Worm (Caenorhabditis elegans) whole organism, late embryonic: ENCODE results near the gene Y45F3A.4.

Source experiments
- ama-1 ChIP-seq: fragments of 150-350 bp; optimal IDR thresholded peaks from 2 replicates; lab custom pipeline; 2014
- ceh-14 ChIP-seq: sonication (generic microtip); optimal IDR thresholded peaks from 2 replicates; lab custom pipeline; 2016; ENCODE audit warnings: missing genotype, missing genetic modification characterization, missing compliant biosample characterization
- ceh-34 ChIP-seq: sonication (generic microtip); optimal IDR thresholded peaks from 2 replicates; lab custom pipeline; 2016; ENCODE audit warnings: mild to moderate bottlenecking, missing genetic modification characterization, missing compliant biosample characterization
- ets-4 ChIP-seq: sonication (generic microtip); optimal IDR thresholded peaks from 2 replicates; lab custom pipeline; 2016; ENCODE audit warnings: missing genetic modification characterization, missing compliant biosample characterization
- fkh-10 ChIP-seq: fragments of 150-350 bp; optimal IDR thresholded peaks from 2 replicates; lab custom pipeline; 2014; ENCODE audit warnings: missing biosample characterization, missing genetic modification reagents, missing genetic modification characterization
- hlh-30 ChIP-seq: sonication (generic microtip); optimal IDR thresholded peaks from 2 replicates; lab custom pipeline; 2017; ENCODE audit warnings: antibody characterized with exemption, missing genetic modification characterization, missing compliant biosample characterization; ENCODE audit not compliant: insufficient read depth
- lin-11 ChIP-seq: fragments of 200-800 bp; sonication (Bioruptor generic); optimal IDR thresholded peaks from 2 replicates; lab custom pipeline; 2018; ENCODE audit warnings: mild to moderate bottlenecking, missing genetic modification characterization, missing compliant biosample characterization
- madf-2 ChIP-seq: sonication (generic microtip); optimal IDR thresholded peaks from 2 replicates; lab custom pipeline; 2017; ENCODE audit warnings: missing genetic modification characterization, missing compliant biosample characterization
- nfya-1 ChIP-seq: sonication (generic microtip); optimal IDR thresholded peaks from 2 replicates; lab custom pipeline; 2017; ENCODE audit warnings: missing genetic modification characterization, mild to moderate bottlenecking, missing compliant biosample characterization, antibody characterized with exemption, moderate library complexity
- nhr-11 ChIP-seq: fragments of 150-350 bp; optimal IDR thresholded peaks from 2 replicates; lab custom pipeline; 2014; ENCODE audit warnings: missing biosample characterization, missing genetic modification characterization
- pat-9 ChIP-seq: fragments of 200-800 bp; sonication (Bioruptor generic); optimal IDR thresholded peaks from 2 replicates; lab custom pipeline; 2018; ENCODE audit warnings: mild to moderate bottlenecking, missing genetic modification characterization, moderate library complexity, missing compliant biosample characterization
- sox-4 ChIP-seq: sonication (generic microtip); optimal IDR thresholded peaks from 2 replicates; lab custom pipeline; 2017; ENCODE audit warnings: mild to moderate bottlenecking, missing genetic modification characterization, inconsistent platforms, missing compliant biosample characterization

- TF ChIP-seq ama-1 (lab: Kevin White, UChicago), result no peak
- peak; percentile 65 for TF ChIP-seq pat-9 (tag; lab: Kevin White, UChicago)
- TF ChIP-seq hlh-30 (tag; lab: Kevin White, UChicago), result peak; percentile 40
- TF ChIP-seq madf-2, result peak; percentile 63
- TF ChIP-seq ceh-34 (tag; lab: Kevin White, UChicago), result peak; percentile 41
- TF ChIP-seq ets-4 (tag; lab: Kevin White, UChicago), result no peak
- no peak for TF ChIP-seq fkh-10 (GFP tag; lab: Kevin White, UChicago)
- TF ChIP-seq nfya-1 (tag; lab: Kevin White, UChicago), result peak; percentile 26
- no peak for TF ChIP-seq ceh-14
- no peak for TF ChIP-seq nhr-11 (tag; lab: Kevin White, UChicago)
- TF ChIP-seq lin-11, result peak; percentile 70
- peak; percentile 65 for TF ChIP-seq sox-4 (tag; lab: Kevin White, UChicago)
Measured at ce11 chrIII:10624564-10624963, 49.3 kb upstream of the Y45F3A.4 start.
